4 worm cellular contexts compared by ENCODE assay signal in genomic region chrX:10965508-10965907, ce11.
TF ChIP-seq lines count a peak whose summit lies in the region.

No protein-coding gene starts in this region.

TF ChIP-seq in whole organism, L1 larva, 84 proteins besides CTCF, POLR2A, EP300 and RAD21:
- TF ChIP-seq ceh-63 (GFP tag; optimal IDR thresholded peaks at IDR 0.05; lab: Kevin White, UChicago) (no peak), lin-14 (GFP tag; optimal IDR thresholded peaks at IDR 0.05; lab: Kevin White, UChicago) (peak; percentile 47)

TF ChIP-seq in whole organism, L4 larva, 104 proteins besides CTCF, POLR2A, EP300 and RAD21:
- TF ChIP-seq ces-1 (GFP tag; optimal IDR thresholded peaks at IDR 0.05; lab: Kevin White, UChicago), result peak; percentile 54
- no peak for TF ChIP-seq zag-1 (tag; optimal IDR thresholded peaks at IDR 0.05; lab: Kevin White, UChicago)
- no peak for TF ChIP-seq lin-39 (tag; optimal IDR thresholded peaks at IDR 0.05; lab: Kevin White, UChicago)

TF ChIP-seq in whole organism, late embryonic, 69 proteins besides CTCF, POLR2A, EP300 and RAD21:
- TF ChIP-seq unc-42 (tag; optimal IDR thresholded peaks at IDR 0.05; lab: Kevin White, UChicago) (peak; percentile 60), elt-4 (tag; optimal IDR thresholded peaks at IDR 0.05; lab: Kevin White, UChicago) (no peak)

TF ChIP-seq in whole organism, mixed stage, embryonic, 35 proteins besides CTCF, POLR2A, EP300 and RAD21:
- TF ChIP-seq ces-1 (GFP tag; optimal IDR thresholded peaks at IDR 0.05; lab: Kevin White, UChicago) (peak; percentile 82), unc-39 (tag; optimal IDR thresholded peaks at IDR 0.05; lab: Kevin White, UChicago) (no peak), flh-1 (GFP tag; optimal IDR thresholded peaks at IDR 0.05; lab: Kevin White, UChicago) (no peak)

Comparison
In these comparisons a context has a peak if more than half of its experiments do, and no peak if none do; other contexts are left out.
1. Of the 29 proteins assayed by ChIP-seq in both whole organism, L4 larva and whole organism, L1 larva: peak only in whole organism, L4 larva: ces-1; only in whole organism, L1 larva: none; in both: none; in neither: 28.